Worm (Caenorhabditis elegans): ENCODE results near the gene pink-1.
A peak's percentile ranks its signal among the peaks of the same experiment; 100 is the strongest.

pink-1 gene

ce11 chrII:5358137-5358745 is 37.3 kb downstream of the pink-1 start, which contains the start of the genes F09E5.11 and bmy-1 (continued):
- TF ChIP-seq F55B11.4 (tag; optimal IDR thresholded peaks at IDR 0.05; ENCODE audit: borderline replicate concordance, insufficient read depth) (no peak), ama-1 (optimal IDR thresholded peaks at IDR 0.05) (no peak), ama-1 (GFP tag; optimal IDR thresholded peaks at IDR 0.05) (no peak), lsl-1 (GFP tag; optimal IDR thresholded peaks at IDR 0.05) (peak; percentile 71), ZK185.1 (tag; optimal IDR thresholded peaks at IDR 0.05; ENCODE audit: poor library complexity, severe bottlenecking) (peak; percentile 80), sdz-38 (tag; optimal IDR thresholded peaks at IDR 0.05) (no peak), ceh-79 (tag; optimal IDR thresholded peaks at IDR 0.05) (no peak), nfya-1 (tag; optimal IDR thresholded peaks at IDR 0.05; ENCODE audit: borderline replicate concordance, insufficient read depth) (no peak), ceh-40 (GFP tag; IDR thresholded peaks at IDR 0.05) (0 out of 2 replicates have a peak, but pooled peaks have one; percentile 39), lir-1 (GFP tag; conservative IDR thresholded peaks at IDR 0.05) (peak; percentile 86), hlh-12 (tag; optimal IDR thresholded peaks at IDR 0.05) (no peak), atf-7 (tag; optimal IDR thresholded peaks at IDR 0.05) (peak; percentile 81), ccch-3 (GFP tag; optimal IDR thresholded peaks at IDR 0.05) (peak; percentile 74), rcor-1 (GFP tag; IDR thresholded peaks at IDR 0.05) (peak; percentile 67; the same call in 1 of the 2 replicates), madf-6 (GFP tag; IDR thresholded peaks at IDR 0.05) (peak; percentile 70), nhr-90 (tag; optimal IDR thresholded peaks at IDR 0.05) (no peak), snpc-1.1 (tag; optimal IDR thresholded peaks at IDR 0.05; ENCODE audit: insufficient read depth) (peak; percentile 23), hmg-1.2 (GFP tag; IDR thresholded peaks at IDR 0.05) (peak; percentile 51; the same call in 1 of the 2 replicates), attf-3 (GFP tag; conservative IDR thresholded peaks at IDR 0.05) (peak; percentile 50; the same call in 1 of the 2 replicates), bed-1 (GFP tag; IDR thresholded peaks at IDR 0.05) (0 out of 2 replicates have a peak, but pooled peaks have one; percentile 73), rec-8 (tag; optimal IDR thresholded peaks at IDR 0.05) (peak in 1 of 2 experiments; percentile 60), die-1 (tag; optimal IDR thresholded peaks at IDR 0.05) (peak; percentile 8), tlf-1 (GFP tag; optimal IDR thresholded peaks at IDR 0.05) (peak; percentile 61), C17E4.6 (GFP tag; IDR thresholded peaks at IDR 0.05) (0 out of 2 replicates have a peak, but pooled peaks have one; percentile 30), ztf-28 (GFP tag; IDR thresholded peaks at IDR 0.05) (peak; percentile 77), pha-4 (tag; optimal IDR thresholded peaks at IDR 0.05) (no peak), Y79H2A.3 (GFP tag; conservative IDR thresholded peaks at IDR 0.05) (no peak), xnd-1 (tag; optimal IDR thresholded peaks at IDR 0.05) (no peak), ztf-18 (tag; optimal IDR thresholded peaks at IDR 0.05) (peak; percentile 69), aptf-2 (GFP tag; conservative IDR thresholded peaks at IDR 0.05) (peak; percentile 83), bed-2 (GFP tag; IDR thresholded peaks at IDR 0.05) (peak; percentile 94), lin-35 (GFP tag; optimal IDR thresholded peaks at IDR 0.05) (peak in 1 of 3 experiments; percentile 19), rpc-1 (optimal IDR thresholded peaks at IDR 0.05) (peak; percentile 28), rpc-1 (tag; optimal IDR thresholded peaks at IDR 0.05) (no peak), dox-1 (GFP tag; IDR thresholded peaks at IDR 0.05) (peak; percentile 96), egrh-3 (GFP tag; IDR thresholded peaks at IDR 0.05) (peak; percentile 72), unc-130 (GFP tag; optimal IDR thresholded peaks at IDR 0.05) (peak; percentile 84), ztf-26 (tag; optimal IDR thresholded peaks at IDR 0.05) (peak; percentile 7), Y95B8A.8 (GFP tag; IDR thresholded peaks at IDR 0.05) (0 out of 2 replicates have a peak, but pooled peaks have one; percentile 48), fkh-3 (tag; optimal IDR thresholded peaks at IDR 0.05) (no peak), cebp-2 (GFP tag; IDR thresholded peaks at IDR 0.05) (no peak), F33H1.4 (GFP tag; IDR thresholded peaks at IDR 0.05) (peak; percentile 64), zfh-2 (GFP tag; conservative IDR thresholded peaks at IDR 0.05) (peak; percentile 93), F37B4.10 (GFP tag; IDR thresholded peaks at IDR 0.05) (no peak), hrde-1 (tag; optimal IDR thresholded peaks at IDR 0.05; ENCODE audit: borderline replicate concordance) (no peak), ceh-91 (GFP tag; IDR thresholded peaks at IDR 0.05) (peak; percentile 68), ekl-4 (GFP tag; IDR thresholded peaks at IDR 0.05) (peak; percentile 76), Y53G8AR.9 (GFP tag; conservative IDR thresholded peaks at IDR 0.05) (0 out of 2 replicates have a peak, but pooled peaks have one; percentile 29)
